Worm (Caenorhabditis elegans) whole organism, L4/young adult: ENCODE results near the gene irld-63.

ENCODE experiments used
- W03F9.2 ChIP-seq: fragments of 150-350 bp; optimal IDR thresholded peaks from 2 replicates; lab custom pipeline; 2014; ENCODE audit warnings: missing biosample characterization, missing genetic modification characterization
- dao-5 ChIP-seq: sonication (generic microtip); optimal IDR thresholded peaks from 2 replicates; lab custom pipeline; 2016; ENCODE audit warnings: missing genotype, missing genetic modification characterization, moderate library complexity, missing compliant biosample characterization
- him-1 ChIP-seq: sonication (generic microtip); optimal IDR thresholded peaks from 2 replicates; lab custom pipeline; 2016; ENCODE audit warnings: missing genotype, missing genetic modification reagents, missing genetic modification characterization, missing compliant biosample characterization

The irld-63 gene

ce11 chrII:2940747-2941146 lies 10.2 kb downstream of the irld-63 start, which contains the start of gene irld-66:
Gene irld-66 (minus strand): TSS chrII:2940847.
- TF ChIP-seq dao-5 (tag; lab: Kevin White, UChicago) (no peak), W03F9.2 (tag; lab: Kevin White, UChicago) (no peak), him-1 (tag; lab: Kevin White, UChicago) (no peak)

- TF ChIP-seq him-1 (tag; lab: Kevin White, UChicago): no peak
- TF ChIP-seq dao-5 (tag; lab: Kevin White, UChicago): no peak
- no peak for TF ChIP-seq W03F9.2 (tag; lab: Kevin White, UChicago)
Observed at ce11 chrII:2943966-2944365, 13.4 kb downstream of the irld-63 start, which contains the start of the genes irld-50 and irld-49. Gene irld-50 (minus strand): TSS chrII:2944066. Gene irld-49 (plus strand): TSS chrII:2944176.

ce11 chrII:2946438-2946837 lies 15.9 kb downstream of the irld-63 start, which contains the start of gene srw-79:
Gene srw-79 (plus strand): TSS chrII:2946738.
- TF ChIP-seq W03F9.2 (tag; lab: Kevin White, UChicago): no peak
- no peak for TF ChIP-seq him-1 (tag; lab: Kevin White, UChicago)
- TF ChIP-seq dao-5 (tag; lab: Kevin White, UChicago): no peak

- no peak for TF ChIP-seq W03F9.2 (tag; lab: Kevin White, UChicago)
- no peak for TF ChIP-seq him-1 (tag; lab: Kevin White, UChicago)
- no peak for TF ChIP-seq dao-5 (tag; lab: Kevin White, UChicago)
Observed at ce11 chrII:2948614-2949013, 18.1 kb downstream of the irld-63 start.

- no peak for TF ChIP-seq dao-5 (tag; lab: Kevin White, UChicago)
- TF ChIP-seq W03F9.2 (tag; lab: Kevin White, UChicago): no peak
- no peak for TF ChIP-seq him-1 (tag; lab: Kevin White, UChicago)
Observed at ce11 chrII:2952629-2953028, 22.1 kb downstream of the irld-63 start, which contains the start of gene irld-51. Gene irld-51 (minus strand): TSS chrII:2952729.

- TF ChIP-seq dao-5 (tag; lab: Kevin White, UChicago) (no peak), him-1 (tag; lab: Kevin White, UChicago) (no peak), W03F9.2 (tag; lab: Kevin White, UChicago) (no peak)
Observed at ce11 chrII:2955656-2956115, 25.2 kb downstream of the irld-63 start, which contains the start of gene irld-48. Gene irld-48 (plus strand): TSS chrII:2956065.

ce11 chrII:2958308-2958707 lies 27.8 kb downstream of the irld-63 start, which contains the start of gene srw-60:
Gene srw-60 (plus strand): TSS chrII:2958608.
- TF ChIP-seq dao-5 (tag; lab: Kevin White, UChicago) (no peak), W03F9.2 (tag; lab: Kevin White, UChicago) (no peak)

ce11 chrII:2962531-2963164 lies 32.1 kb downstream of the irld-63 start:
- no peak for TF ChIP-seq dao-5 (tag; lab: Kevin White, UChicago)
- TF ChIP-seq him-1 (tag; lab: Kevin White, UChicago): peak; percentile 67

ce11 chrII:2963619-2964018 lies 33.1 kb downstream of the irld-63 start:
- TF ChIP-seq dao-5 (tag; lab: Kevin White, UChicago) (no peak), W03F9.2 (tag; lab: Kevin White, UChicago) (no peak)

ce11 chrII:2965215-2965998 lies 34.9 kb downstream of the irld-63 start:
- TF ChIP-seq him-1 (tag; lab: Kevin White, UChicago): no peak
- no peak for TF ChIP-seq W03F9.2 (tag; lab: Kevin White, UChicago)
- TF ChIP-seq dao-5 (tag; lab: Kevin White, UChicago): no peak

ce11 chrII:2966350-2966749 lies 35.8 kb downstream of the irld-63 start:
- TF ChIP-seq W03F9.2 (tag; lab: Kevin White, UChicago): no peak
- TF ChIP-seq him-1 (tag; lab: Kevin White, UChicago): no peak
- TF ChIP-seq dao-5 (tag; lab: Kevin White, UChicago): no peak

ce11 chrII:2967064-2967463 lies 36.5 kb downstream of the irld-63 start:
- TF ChIP-seq dao-5 (tag; lab: Kevin White, UChicago): no peak
- TF ChIP-seq W03F9.2 (tag; lab: Kevin White, UChicago): no peak
- TF ChIP-seq him-1 (tag; lab: Kevin White, UChicago): no peak

- TF ChIP-seq dao-5 (tag; lab: Kevin White, UChicago) (no peak), him-1 (tag; lab: Kevin White, UChicago) (peak; percentile 91), W03F9.2 (tag; lab: Kevin White, UChicago) (no peak)
Observed at ce11 chrII:2973940-2974402, 43.4 kb downstream of the irld-63 start.
